Worm (Caenorhabditis elegans): ENCODE results near the gene hsp-12.2.

DNA sequence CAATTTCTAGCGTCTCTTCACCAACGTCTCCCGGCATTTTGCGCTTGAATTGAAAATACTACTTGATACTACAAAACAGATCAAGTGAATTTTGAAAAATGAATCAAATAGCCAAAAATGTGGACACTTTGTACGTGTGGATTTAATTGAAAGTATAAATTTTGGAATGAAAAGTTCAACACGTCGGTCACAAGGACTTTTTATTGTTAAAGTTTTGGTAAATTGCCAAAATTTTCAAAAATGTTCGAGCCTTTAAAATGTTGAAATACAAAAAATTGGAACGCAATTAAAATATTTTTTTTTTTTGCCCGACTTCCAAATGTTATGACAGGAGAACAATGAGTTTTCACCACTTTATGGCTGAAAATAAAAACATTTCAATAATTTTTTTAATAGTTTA, 39.8 kb upstream of the hsp-12.2 start, which contains the start of gene K06H7.8:
- TF ChIP-seq nhr-28 (tag; optimal IDR thresholded peaks at IDR 0.05) = no peak
- no peak for TF ChIP-seq snpc-4 (tag; optimal IDR thresholded peaks at IDR 0.05)
- no peak for TF ChIP-seq ztf-11 (tag; optimal IDR thresholded peaks at IDR 0.05)
- no peak for TF ChIP-seq pqm-1 (tag; optimal IDR thresholded peaks at IDR 0.05)
- TF ChIP-seq ama-1 (optimal IDR thresholded peaks at IDR 0.05) = no peak
- no peak for TF ChIP-seq unc-62 (GFP tag; optimal IDR thresholded peaks at IDR 0.05)
- no peak for TF ChIP-seq ceh-16 (tag; optimal IDR thresholded peaks at IDR 0.05)
- TF ChIP-seq nhr-25 (tag; optimal IDR thresholded peaks at IDR 0.05) = no peak
- no peak for TF ChIP-seq lin-15B (tag; optimal IDR thresholded peaks at IDR 0.05)
- no peak for TF ChIP-seq nhr-23 (tag; optimal IDR thresholded peaks at IDR 0.05)
- TF ChIP-seq tbx-2 (tag; optimal IDR thresholded peaks at IDR 0.05) = no peak
- TF ChIP-seq nhr-11 (tag; optimal IDR thresholded peaks at IDR 0.05) = no peak

Data from whole organism, L3 larva.